Fruit fly (Drosophila melanogaster) S2 (cell line): ENCODE measurements around the gene Asciz.

ENCODE experiments used
- CG8478 ChIP-seq: fragments of >200 bp; optimal IDR thresholded peaks from 2 replicates; lab custom pipeline; 2018
- CTCF ChIP-seq, 2 experiments: fragments of >200 bp; optimal IDR thresholded peaks; 2 replicates each; lab custom pipeline; 2018

dm6 chr3L:3192333-3192894, 26.4 kb upstream of the Asciz start, which contains the start of gene CG14965:
- TF ChIP-seq CG8478 (lab: Kevin White, UChicago) (no peak), CTCF (optimal IDR thresholded peaks at IDR 0.05; lab: Kevin White, UChicago) (no peak)
